Fruit fly (Drosophila melanogaster) Kc167 (cell line): ENCODE results near the gene mTerf3.

ENCODE experiments used
- Sin3A ChIP-seq: fragments of >200 bp; optimal IDR thresholded peaks from 2 replicates; lab custom pipeline; 2018; ENCODE audit warnings: missing external identifiers
- insv ChIP-seq: fragments of >200 bp; optimal IDR thresholded peaks from 3 replicates; lab custom pipeline; 2018; ENCODE audit warnings: missing external identifiers
- psq ChIP-seq: fragments of >200 bp; optimal IDR thresholded peaks from 2 replicates; lab custom pipeline; 2017; ENCODE audit warnings: missing external identifiers
- ttk ChIP-seq: sonication (Bioruptor generic); optimal IDR thresholded peaks from 2 replicates; lab custom pipeline; 2017; ENCODE audit warnings: missing external identifiers

DNA sequence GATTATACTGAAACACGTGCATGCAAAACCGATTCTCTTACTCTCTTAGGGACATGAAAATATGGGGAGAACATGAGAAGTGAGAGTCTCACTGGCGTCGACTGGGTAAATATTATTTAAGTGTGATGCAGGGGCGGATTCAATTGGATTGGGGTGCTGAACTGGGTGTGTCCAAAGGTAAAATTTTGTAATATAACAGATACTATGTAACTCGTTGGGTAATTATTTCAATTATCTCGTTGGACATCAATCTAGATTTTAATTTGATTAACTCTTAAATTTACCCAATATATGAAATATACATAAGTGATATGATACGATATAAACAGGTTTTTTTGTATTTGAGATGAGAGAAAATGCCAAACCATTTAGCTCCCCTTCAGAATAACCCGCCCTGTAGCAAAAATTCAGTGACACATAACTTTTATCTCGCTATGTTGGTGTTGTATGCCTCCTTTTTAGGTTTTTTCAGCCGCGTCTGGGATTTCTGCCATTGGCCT lies 12.4 kb downstream of the mTerf3 start:
- no peak for TF ChIP-seq Sin3A (lab: Kevin White, UChicago)
- no peak for TF ChIP-seq insv (lab: Kevin White, UChicago)
- TF ChIP-seq ttk (lab: Kevin White, UChicago), result no peak
- no peak for TF ChIP-seq psq (lab: Kevin White, UChicago)
